Worm (Caenorhabditis elegans) whole organism, L1 larva: ENCODE data around the gene E02H9.3.

Experiments
- ets-5 ChIP-seq: fragments of 200-800 bp; sonication (Bioruptor generic); IDR thresholded peaks from 2 replicates; pipeline ENCODE4 v1.3.6; 2022; ENCODE audit warnings: missing genetic modification characterization, missing compliant biosample characterization
- lin-39 ChIP-seq: fragments of 150-350 bp; optimal IDR thresholded peaks from 2 replicates; lab custom pipeline; 2014; ENCODE audit warnings: missing biosample characterization, missing genetic modification reagents, missing genetic modification characterization
- nhr-11 ChIP-seq: fragments of 150-350 bp; optimal IDR thresholded peaks from 2 replicates; lab custom pipeline; 2014; ENCODE audit warnings: missing biosample characterization, missing genetic modification characterization
- nhr-77 ChIP-seq: fragments of 150-350 bp; optimal IDR thresholded peaks from 2 replicates; lab custom pipeline; 2014; ENCODE audit warnings: missing biosample characterization, missing genetic modification characterization
- pqm-1 ChIP-seq: sonication (generic microtip); optimal IDR thresholded peaks from 3 replicates; lab custom pipeline; 2017; ENCODE audit warnings: missing biosample characterization, missing genetic modification characterization
- skn-1 ChIP-seq: fragments of 150-350 bp; optimal IDR thresholded peaks from 2 replicates; lab custom pipeline; 2014; ENCODE audit warnings: missing biosample characterization, missing genetic modification characterization
- tlp-1 ChIP-seq: fragments of 150-350 bp; optimal IDR thresholded peaks from 2 replicates; lab custom pipeline; 2014; ENCODE audit warnings: missing biosample characterization, missing genetic modification characterization
- unc-62 ChIP-seq: fragments of 150-350 bp; optimal IDR thresholded peaks from 2 replicates; lab custom pipeline; 2014; ENCODE audit warnings: missing biosample characterization, missing genetic modification reagents, missing genetic modification characterization

- TF ChIP-seq unc-62 (GFP tag; lab: Kevin White, UChicago) (no peak), lin-39 (tag; lab: Kevin White, UChicago) (no peak), nhr-11 (tag; lab: Kevin White, UChicago) (no peak), nhr-77 (tag; lab: Kevin White, UChicago) (no peak), pqm-1 (tag; lab: Kevin White, UChicago) (no peak), skn-1 (tag; lab: Kevin White, UChicago) (no peak), ets-5 (GFP tag; lab: Robert Waterston, UW) (no peak), tlp-1 (tag; lab: Kevin White, UChicago) (no peak)
These were observed 47.6 kb downstream of the E02H9.3 start for ce11 chrIII:2506463-2506862.
